Worm (Caenorhabditis elegans) whole organism, L1 larva: ENCODE data around the gene ncl-1.

Experiments used
- F16B12.6 ChIP-seq: fragments of 150-350 bp; optimal IDR thresholded peaks from 2 replicates; lab custom pipeline; 2014; ENCODE audit warnings: missing biosample characterization, missing genetic modification characterization
- ama-1 ChIP-seq: fragments of 150-350 bp; optimal IDR thresholded peaks from 2 replicates; lab custom pipeline; 2014
- grh-1 ChIP-seq: fragments of 200-800 bp; sonication (Bioruptor generic); IDR thresholded peaks from 2 replicates; pipeline ENCODE4 v1.3.6; 2022; ENCODE audit warnings: missing genetic modification reagents, missing genetic modification characterization, missing compliant biosample characterization
- lin-39 ChIP-seq: fragments of 150-350 bp; optimal IDR thresholded peaks from 2 replicates; lab custom pipeline; 2014; ENCODE audit warnings: missing biosample characterization, missing genetic modification reagents, missing genetic modification characterization
- lsy-2 ChIP-seq, 2 experiments: fragments of 150-350 bp; optimal IDR thresholded peaks; 2 replicates each; lab custom pipeline; 2014; ENCODE audit warnings: missing biosample characterization in 2 of 2, missing genetic modification characterization in 2 of 2
- mep-1 ChIP-seq: fragments of 150-350 bp; optimal IDR thresholded peaks from 2 replicates; lab custom pipeline; 2014; ENCODE audit warnings: missing biosample characterization, missing genetic modification characterization
- nhr-11 ChIP-seq: fragments of 150-350 bp; optimal IDR thresholded peaks from 2 replicates; lab custom pipeline; 2014; ENCODE audit warnings: missing biosample characterization, missing genetic modification characterization
- nhr-237 ChIP-seq: fragments of 150-350 bp; optimal IDR thresholded peaks from 2 replicates; lab custom pipeline; 2014; ENCODE audit warnings: missing biosample characterization, missing genetic modification characterization
- nhr-77 ChIP-seq: fragments of 150-350 bp; optimal IDR thresholded peaks from 2 replicates; lab custom pipeline; 2014; ENCODE audit warnings: missing biosample characterization, missing genetic modification characterization
- unc-62 ChIP-seq: fragments of 150-350 bp; optimal IDR thresholded peaks from 2 replicates; lab custom pipeline; 2014; ENCODE audit warnings: missing biosample characterization, missing genetic modification reagents, missing genetic modification characterization

DNA sequence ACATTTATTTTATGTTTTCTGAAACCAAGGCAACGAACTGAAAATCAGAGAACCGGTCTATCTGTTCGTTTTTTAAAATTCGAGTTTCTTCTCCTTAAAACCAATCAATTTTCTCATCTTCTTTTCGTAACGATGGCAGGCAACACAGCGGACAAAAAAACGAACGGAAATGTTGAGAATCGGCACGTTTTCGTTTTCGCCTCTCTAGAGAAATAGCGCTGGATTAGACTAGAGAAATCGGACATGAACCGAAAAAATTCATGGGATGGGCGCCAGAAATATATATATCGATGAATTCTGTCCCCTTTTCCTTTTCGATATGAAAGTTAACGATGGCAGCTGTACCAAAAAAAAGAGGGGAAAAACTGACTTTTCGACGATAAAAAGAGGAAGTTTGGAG lies 2.9 kb downstream of the ncl-1 start:
- TF ChIP-seq unc-62 (GFP tag; lab: Kevin White, UChicago) (no peak), nhr-11 (tag; lab: Kevin White, UChicago) (no peak), grh-1 (no peak), lin-39 (tag; lab: Kevin White, UChicago) (no peak), ama-1 (lab: Kevin White, UChicago) (peak; percentile 18), nhr-237 (tag; lab: Kevin White, UChicago) (no peak), F16B12.6 (no peak), mep-1 (no peak), nhr-77 (tag; lab: Kevin White, UChicago) (no peak), lsy-2 (tag; optimal IDR thresholded peaks at IDR 0.05; lab: Kevin White, UChicago) (no peak)
